Fruit fly (Drosophila melanogaster) whole organism, embryonic: ENCODE data around the gene CG44836.

ENCODE experiments used
- CG10366 ChIP-seq: fragments of 200-800 bp; sonication (Bioruptor generic); IDR thresholded peaks from 2 replicates; pipeline ENCODE4 v1.3.6; 2022; ENCODE audit warnings: missing biosample characterization, missing genetic modification characterization
- CG11504 ChIP-seq: fragments of 200-800 bp; sonication (Bioruptor generic); optimal IDR thresholded peaks from 3 replicates; lab custom pipeline; 2019; ENCODE audit warnings: missing biosample characterization, mild to moderate bottlenecking, missing genetic modification characterization, moderate library complexity
- CG17802 ChIP-seq: fragments of 200-800 bp; sonication (Bioruptor generic); optimal IDR thresholded peaks from 2 replicates; lab custom pipeline; 2018; ENCODE audit warnings: missing biosample characterization, mild to moderate bottlenecking, missing genetic modification characterization, moderate library complexity
- CG2120 ChIP-seq: fragments of 200-800 bp; sonication (Bioruptor generic); optimal IDR thresholded peaks from 3 replicates; lab custom pipeline; 2016; ENCODE audit warnings: missing biosample characterization, missing genetic modification characterization
- H2.0 ChIP-seq: fragments of 200-800 bp; sonication (Bioruptor generic); IDR thresholded peaks from 2 replicates; pipeline ENCODE4 v1.3.6; 2022; ENCODE audit warnings: missing biosample characterization, missing genetic modification characterization
- Lpt ChIP-seq: fragments of >200 bp; optimal IDR thresholded peaks from 2 replicates; lab custom pipeline; 2018; ENCODE audit warnings: missing biosample characterization, missing genetic modification characterization
- hbn ChIP-seq: fragments of 200-800 bp; sonication (Bioruptor generic); IDR thresholded peaks from 2 replicates; pipeline ENCODE4 v1.3.6; 2022; ENCODE audit warnings: missing biosample characterization, missing genetic modification characterization; ENCODE audit not compliant: partially characterized antibody
- jing ChIP-seq: fragments of 200-800 bp; sonication (Bioruptor generic); optimal IDR thresholded peaks from 2 replicates; lab custom pipeline; 2018; ENCODE audit warnings: missing biosample characterization, mild to moderate bottlenecking, missing genetic modification characterization
- salm ChIP-seq: fragments of 200-800 bp; sonication (Bioruptor generic); optimal IDR thresholded peaks from 2 replicates; lab custom pipeline; 2018; ENCODE audit warnings: missing biosample characterization, mild to moderate bottlenecking, missing genetic modification characterization
- sim ChIP-seq: fragments of 200-800 bp; sonication (Bioruptor generic); IDR thresholded peaks from 2 replicates; pipeline ENCODE4 v1.3.6; 2022; ENCODE audit warnings: missing biosample characterization, missing genetic modification characterization
- stc ChIP-seq: fragments of 200-800 bp; sonication (Bioruptor generic); IDR thresholded peaks from 2 replicates; pipeline ENCODE4 v1.3.6; 2022; ENCODE audit warnings: missing biosample characterization, missing genetic modification characterization
- wek ChIP-seq: fragments of 200-800 bp; sonication (Bioruptor generic); optimal IDR thresholded peaks from 3 replicates; lab custom pipeline; 2018; ENCODE audit warnings: missing biosample characterization, mild to moderate bottlenecking, missing genetic modification characterization, moderate library complexity

DNA sequence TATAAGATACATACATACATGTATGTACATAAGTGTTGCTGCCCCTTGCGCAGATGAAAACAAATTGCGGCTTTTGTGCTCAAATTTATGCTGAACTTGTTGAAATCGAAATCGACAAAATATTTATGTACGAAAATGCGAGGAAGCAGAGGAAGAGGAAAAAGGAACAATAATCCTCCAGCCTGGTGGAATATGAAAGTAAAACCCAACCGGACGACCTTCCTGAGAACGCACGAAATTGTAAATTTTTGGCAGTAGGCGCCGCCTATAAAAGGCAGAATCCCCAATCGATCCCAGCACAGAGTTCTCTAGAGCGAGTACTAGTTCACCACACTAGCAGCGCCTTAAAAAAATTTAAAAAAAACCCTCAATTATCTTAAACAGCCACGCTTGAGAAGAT, 35.5 kb downstream of the CG44836 start, which contains the start of gene Cpr72Eb:
- TF ChIP-seq jing (no peak), salm (tag; lab: Kevin White, UChicago) (no peak), hbn (GFP tag; lab: Robert Waterston, UW) (no peak), CG17802 (tag; lab: Kevin White, UChicago) (no peak), H2.0 (GFP tag; lab: Robert Waterston, UW) (no peak), wek (GFP tag; lab: Kevin White, UChicago) (no peak), Lpt (GFP tag; lab: Kevin White, UChicago) (no peak), CG2120 (GFP tag; lab: Kevin White, UChicago) (no peak), sim (no peak), CG10366 (GFP tag; lab: Robert Waterston, UW) (no peak), CG11504 (tag; lab: Kevin White, UChicago) (no peak), stc (GFP tag; lab: Robert Waterston, UW) (no peak)
